Fruit fly (Drosophila melanogaster) whole organism: ENCODE measurements around the gene CG11699.

Source experiments
- CG8478 ChIP-seq: fragments of >200 bp; optimal IDR thresholded peaks from 2 replicates; lab custom pipeline; 2018; ENCODE audit warnings: inconsistent platforms
- EcR ChIP-seq, 2 experiments: fragments of >200 bp; optimal IDR thresholded peaks; 2 replicates each; lab custom pipeline; 2017; ENCODE audit warnings: missing biosample characterization in 2 of 2, missing genetic modification characterization in 2 of 2, missing genetic modification reagents in 2 of 2
- pan ChIP-seq: fragments of >200 bp; optimal IDR thresholded peaks from 2 replicates; lab custom pipeline; 2017
- psq ChIP-seq: fragments of >200 bp; optimal IDR thresholded peaks from 2 replicates; lab custom pipeline; 2017
- usp ChIP-seq: fragments of >200 bp; optimal IDR thresholded peaks from 2 replicates; lab custom pipeline; 2017; ENCODE audit warnings: missing biosample characterization, missing genetic modification characterization, mixed read lengths

DNA sequence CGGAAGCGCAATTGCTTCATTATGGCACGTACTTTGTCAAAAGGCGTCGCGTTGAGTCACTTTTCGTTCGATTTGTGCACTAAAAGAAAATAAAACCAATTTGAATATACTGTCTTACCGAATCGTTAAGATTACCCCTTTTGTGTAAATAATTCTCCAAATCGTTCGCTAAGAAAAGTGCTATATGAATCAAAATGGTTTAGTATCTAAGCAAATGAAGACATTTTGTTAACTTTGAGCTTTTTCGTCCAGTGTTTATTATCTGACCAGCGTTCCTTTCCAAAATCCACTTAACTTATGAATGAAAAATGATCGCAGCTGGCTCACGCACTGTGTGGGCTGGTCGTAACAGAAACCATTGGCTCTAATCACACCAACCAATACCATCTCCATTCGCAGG, 20.3 kb upstream of the CG11699 start:
- TF ChIP-seq EcR (GFP tag; optimal IDR thresholded peaks at IDR 0.05; lab: Kevin White, UChicago) (no peak), CG8478 (lab: Kevin White, UChicago) (no peak), pan (lab: Kevin White, UChicago) (no peak), psq (lab: Kevin White, UChicago) (no peak), usp (GFP tag; lab: Kevin White, UChicago) (no peak)
